Worm (Caenorhabditis elegans): ENCODE results near the gene ham-2.

DNA sequence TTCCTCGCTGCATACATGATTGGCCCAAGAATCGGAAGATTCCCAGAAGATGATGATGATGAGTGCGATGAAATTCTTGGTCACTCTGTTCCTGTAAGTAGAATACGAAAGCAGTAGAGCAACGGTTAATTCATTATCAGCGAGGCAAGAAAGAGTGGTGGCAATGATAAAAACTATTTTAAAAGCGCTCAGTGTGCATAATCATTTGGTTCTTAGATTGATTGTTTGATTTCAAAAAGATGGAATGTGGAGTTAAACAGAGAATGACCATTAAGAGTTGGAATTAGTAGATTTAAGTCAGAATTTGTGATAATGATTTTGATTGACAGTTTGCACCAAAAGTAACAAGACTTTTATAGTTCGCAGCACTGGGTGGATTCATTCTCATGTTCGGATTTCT is 12.6 kb downstream of the ham-2 start:
- TF ChIP-seq tlp-1 (tag; optimal IDR thresholded peaks at IDR 0.05): no peak
- no peak for TF ChIP-seq sptf-1 (tag; optimal IDR thresholded peaks at IDR 0.05)
- no peak for TF ChIP-seq mep-1 (tag; optimal IDR thresholded peaks at IDR 0.05)
- TF ChIP-seq lin-35 (GFP tag; optimal IDR thresholded peaks at IDR 0.05): no peak
- TF ChIP-seq nhr-19 (GFP tag; conservative IDR thresholded peaks at IDR 0.05): no peak
- TF ChIP-seq nhr-76 (tag; optimal IDR thresholded peaks at IDR 0.05): no peak
- TF ChIP-seq fkh-10 (GFP tag; optimal IDR thresholded peaks at IDR 0.05): no peak
- TF ChIP-seq egl-27 (tag; optimal IDR thresholded peaks at IDR 0.05): no peak
- no peak for TF ChIP-seq sox-4 (tag; optimal IDR thresholded peaks at IDR 0.05)
- TF ChIP-seq unc-86 (tag; optimal IDR thresholded peaks at IDR 0.05): no peak
- no peak for TF ChIP-seq nhr-11 (tag; optimal IDR thresholded peaks at IDR 0.05)
- no peak for TF ChIP-seq fkh-4 (tag; optimal IDR thresholded peaks at IDR 0.05; ENCODE audit: borderline replicate concordance)
